Worm (Caenorhabditis elegans) whole organism, L2 larva: ENCODE results near the gene Y60A3A.24.

Experiments
- ama-1 ChIP-seq: fragments of 150-350 bp; optimal IDR thresholded peaks from 2 replicates; lab custom pipeline; 2018; ENCODE audit warnings: inconsistent platforms
- ceh-82 ChIP-seq: fragments of 150-350 bp; optimal IDR thresholded peaks from 2 replicates; lab custom pipeline; 2014; ENCODE audit warnings: missing biosample characterization, missing genetic modification characterization
- lin-13 ChIP-seq: fragments of 150-350 bp; optimal IDR thresholded peaks from 2 replicates; lab custom pipeline; 2014; ENCODE audit warnings: missing biosample characterization, missing genetic modification reagents, missing genetic modification characterization
- nhr-129 ChIP-seq: fragments of 150-350 bp; optimal IDR thresholded peaks from 2 replicates; lab custom pipeline; 2014; ENCODE audit warnings: missing biosample characterization, missing genetic modification characterization
- skn-1 ChIP-seq: sonication (generic microtip); optimal IDR thresholded peaks from 2 replicates; lab custom pipeline; 2017; ENCODE audit warnings: missing biosample characterization, missing genetic modification characterization
- snpc-4 ChIP-seq: fragments of 150-350 bp; optimal IDR thresholded peaks from 2 replicates; lab custom pipeline; 2014; ENCODE audit warnings: missing biosample characterization, missing genetic modification characterization

DNA sequence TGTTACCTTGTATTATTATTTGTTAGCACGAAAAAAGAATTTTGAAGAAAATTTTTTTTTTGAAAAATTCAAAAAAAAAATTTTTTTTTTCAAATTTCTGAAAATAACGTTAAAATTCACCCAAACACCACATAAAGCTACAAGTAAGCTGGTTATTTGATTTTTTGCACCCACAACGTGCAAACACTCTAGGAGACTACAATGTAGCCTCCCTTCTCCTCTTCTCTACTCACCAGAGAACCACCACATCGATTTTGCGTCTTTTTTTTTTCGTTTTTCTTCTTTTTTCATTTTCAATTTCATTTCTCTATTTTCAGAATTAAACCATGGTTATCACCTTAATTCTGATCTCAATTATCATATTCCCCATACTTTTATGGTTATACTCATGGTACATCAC, 26.5 kb downstream of the Y60A3A.24 start, which contains the start of gene abhd-3.1:
- TF ChIP-seq lin-13 = no peak
- TF ChIP-seq ceh-82 (tag; lab: Kevin White, UChicago) = no peak
- TF ChIP-seq nhr-129 = no peak
- no peak for TF ChIP-seq ama-1 (lab: Kevin White, UChicago)
- no peak for TF ChIP-seq snpc-4 (tag; lab: Kevin White, UChicago)
- no peak for TF ChIP-seq skn-1
